Worm (Caenorhabditis elegans) whole organism, L2 larva: ENCODE measurements around the gene rnr-1.

Experiments used
- ZK546.5 ChIP-seq: sonication (generic microtip); optimal IDR thresholded peaks from 2 replicates; lab custom pipeline; 2017; ENCODE audit warnings: missing biosample characterization, missing genetic modification characterization
- dmd-4 ChIP-seq: sonication (generic microtip); optimal IDR thresholded peaks from 2 replicates; lab custom pipeline; 2017; ENCODE audit warnings: missing biosample characterization, missing genetic modification characterization
- fos-1 ChIP-seq: fragments of 150-350 bp; optimal IDR thresholded peaks from 2 replicates; lab custom pipeline; 2014; ENCODE audit warnings: missing biosample characterization, missing genetic modification characterization
- lin-39 ChIP-seq: fragments of 150-350 bp; optimal IDR thresholded peaks from 2 replicates; lab custom pipeline; 2014; ENCODE audit warnings: missing biosample characterization, missing genetic modification reagents, missing genetic modification characterization
- mab-5 ChIP-seq: fragments of 150-350 bp; optimal IDR thresholded peaks from 2 replicates; lab custom pipeline; 2014; ENCODE audit warnings: missing biosample characterization, missing genetic modification characterization
- mbf-1 ChIP-seq: sonication (generic microtip); optimal IDR thresholded peaks from 2 replicates; lab custom pipeline; 2017; ENCODE audit warnings: missing biosample characterization, missing genetic modification characterization
- mdl-1 ChIP-seq, 2 experiments: fragments of 150-350 bp in 1 of 2; sonication (generic microtip) in 1 of 2; optimal IDR thresholded peaks; 2 replicates each; lab custom pipeline; 2017; ENCODE audit warnings: missing biosample characterization in 2 of 2, missing genetic modification characterization in 2 of 2
- nhr-11 ChIP-seq: fragments of 150-350 bp; optimal IDR thresholded peaks from 2 replicates; lab custom pipeline; 2014; ENCODE audit warnings: missing biosample characterization, missing genetic modification characterization
- nhr-237 ChIP-seq: fragments of 150-350 bp; optimal IDR thresholded peaks from 2 replicates; lab custom pipeline; 2014; ENCODE audit warnings: missing biosample characterization, missing genetic modification characterization
- sma-9 ChIP-seq, 2 experiments: fragments of 150-350 bp in 1 of 2; sonication (generic microtip) in 1 of 2; optimal IDR thresholded peaks; 2 replicates each; lab custom pipeline; 2014 to 2016; ENCODE audit warnings: missing genetic modification characterization in 2 of 2, mild to moderate bottlenecking in 1 of 2, missing biosample characterization in 1 of 2, missing compliant biosample characterization in 1 of 2, missing genetic modification reagents in 1 of 2, moderate library complexity in 1 of 2
- snpc-4 ChIP-seq: fragments of 150-350 bp; optimal IDR thresholded peaks from 2 replicates; lab custom pipeline; 2014; ENCODE audit warnings: missing biosample characterization, missing genetic modification characterization
- unc-39 ChIP-seq: fragments of 150-350 bp; optimal IDR thresholded peaks from 2 replicates; lab custom pipeline; 2014; ENCODE audit warnings: missing biosample characterization, missing genetic modification characterization
- unc-62 ChIP-seq: fragments of 150-350 bp; optimal IDR thresholded peaks from 2 replicates; lab custom pipeline; 2014; ENCODE audit warnings: missing biosample characterization, missing genetic modification reagents, missing genetic modification characterization

- no peak for TF ChIP-seq snpc-4 (tag; lab: Kevin White, UChicago)
- TF ChIP-seq nhr-237 (tag; lab: Kevin White, UChicago), result no peak
- no peak for TF ChIP-seq lin-39 (tag; lab: Kevin White, UChicago)
- no peak for TF ChIP-seq mdl-1 (tag; optimal IDR thresholded peaks at IDR 0.05; lab: Kevin White, UChicago)
- TF ChIP-seq mbf-1 (tag; lab: Kevin White, UChicago), result no peak
- TF ChIP-seq unc-62 (GFP tag; lab: Kevin White, UChicago), result no peak
- no peak for TF ChIP-seq unc-39 (tag; lab: Kevin White, UChicago)
- no peak for TF ChIP-seq dmd-4 (tag; lab: Kevin White, UChicago)
- TF ChIP-seq sma-9 (GFP tag; optimal IDR thresholded peaks at IDR 0.05; lab: Kevin White, UChicago), result no peak
- no peak for TF ChIP-seq sma-9 (tag; optimal IDR thresholded peaks at IDR 0.05; lab: Kevin White, UChicago)
- TF ChIP-seq nhr-11 (tag; lab: Kevin White, UChicago), result no peak
- no peak for TF ChIP-seq ZK546.5 (tag; lab: Kevin White, UChicago)
- TF ChIP-seq fos-1 (tag; lab: Kevin White, UChicago), result no peak
- TF ChIP-seq mab-5 (tag; lab: Kevin White, UChicago), result no peak
Observed at ce11 chrIII:9231173-9231572, 2.6 kb upstream of the rnr-1 start, which contains the start of gene T23G5.3.
